Worm (Caenorhabditis elegans) whole organism, L1 larva: ENCODE measurements around the gene unc-86.

Experiments used
- C16A3.4 ChIP-seq: fragments of 150-350 bp; optimal IDR thresholded peaks from 2 replicates; lab custom pipeline; 2014; ENCODE audit warnings: missing biosample characterization, missing genetic modification characterization
- C34B4.2 ChIP-seq: sonication (generic microtip); optimal IDR thresholded peaks from 2 replicates; lab custom pipeline; 2017; ENCODE audit warnings: mild to moderate bottlenecking, missing genetic modification characterization, missing compliant biosample characterization
- F16B12.6 ChIP-seq: fragments of 150-350 bp; optimal IDR thresholded peaks from 2 replicates; lab custom pipeline; 2014; ENCODE audit warnings: missing biosample characterization, missing genetic modification characterization
- aha-1 ChIP-seq: fragments of 150-350 bp; optimal IDR thresholded peaks from 2 replicates; lab custom pipeline; 2014; ENCODE audit warnings: missing biosample characterization, missing genetic modification characterization
- alr-1 ChIP-seq: fragments of 200-800 bp; sonication (Bioruptor generic); optimal IDR thresholded peaks from 2 replicates; lab custom pipeline; 2018; ENCODE audit warnings: borderline replicate concordance, mild to moderate bottlenecking, missing genetic modification characterization, missing compliant biosample characterization
- ama-1 ChIP-seq: fragments of 150-350 bp; optimal IDR thresholded peaks from 2 replicates; lab custom pipeline; 2014
- ceh-63 ChIP-seq: fragments of 200-800 bp; sonication (Bioruptor generic); optimal IDR thresholded peaks from 2 replicates; lab custom pipeline; 2018; ENCODE audit warnings: mild to moderate bottlenecking, missing genetic modification characterization, missing compliant biosample characterization
- ceh-8 ChIP-seq: fragments of 200-800 bp; sonication (Bioruptor generic); optimal IDR thresholded peaks from 2 replicates; lab custom pipeline; 2018; ENCODE audit warnings: mild to moderate bottlenecking, missing genetic modification characterization, moderate library complexity, missing compliant biosample characterization
- ceh-88 ChIP-seq: fragments of 200-800 bp; sonication (Bioruptor generic); IDR thresholded peaks from 2 replicates; pipeline ENCODE4 v1.3.6; 2022; ENCODE audit warnings: missing genetic modification characterization, missing compliant biosample characterization
- dpl-1 ChIP-seq, 3 experiments: fragments of 150-350 bp in 2 of 3; sonication (generic microtip) in 1 of 3; optimal IDR thresholded peaks; 2 replicates each; lab custom pipeline; 2014 to 2017; ENCODE audit warnings: missing biosample characterization in 3 of 3, missing genetic modification characterization in 3 of 3, missing genetic modification reagents in 3 of 3
- dsc-1 ChIP-seq: sonication (generic microtip); optimal IDR thresholded peaks from 2 replicates; lab custom pipeline; 2016; ENCODE audit warnings: mild to moderate bottlenecking, missing genetic modification characterization, missing compliant biosample characterization
- efl-1 ChIP-seq, 4 experiments: fragments of 150-350 bp; optimal IDR thresholded peaks in 3 of 4; peaks in 1 of 4; 1 replicate in 1 of 4; 2 replicates in 3 of 4; lab custom pipeline; 2014; ENCODE audit warnings: missing biosample characterization in 2 of 4, missing genetic modification characterization in 2 of 4, missing genetic modification reagents in 2 of 4
- efl-3 ChIP-seq: fragments of 200-800 bp; sonication (Bioruptor generic); optimal IDR thresholded peaks from 2 replicates; lab custom pipeline; 2018; ENCODE audit warnings: mild to moderate bottlenecking, missing genetic modification characterization, missing compliant biosample characterization
- elt-3 ChIP-seq, 6 experiments: fragments of 150-350 bp in 1 of 6; sonication (generic microtip); optimal IDR thresholded peaks; 2 replicates each; lab custom pipeline; 2017 to 2018; ENCODE audit warnings: missing biosample characterization in 6 of 6, missing genetic modification characterization in 6 of 6, inconsistent platforms in 1 of 6
- ets-5 ChIP-seq: fragments of 200-800 bp; sonication (Bioruptor generic); IDR thresholded peaks from 2 replicates; pipeline ENCODE4 v1.3.6; 2022; ENCODE audit warnings: missing genetic modification characterization, missing compliant biosample characterization
- fkh-10 ChIP-seq: sonication (generic microtip); optimal IDR thresholded peaks from 2 replicates; lab custom pipeline; 2017; ENCODE audit warnings: missing biosample characterization, missing genetic modification reagents, missing genetic modification characterization
- fkh-4 ChIP-seq: sonication (generic microtip); optimal IDR thresholded peaks from 2 replicates; lab custom pipeline; 2016; ENCODE audit warnings: missing compliant biosample characterization, missing genetic modification characterization, borderline replicate concordance
- fkh-8 ChIP-seq: sonication (generic microtip); optimal IDR thresholded peaks from 2 replicates; lab custom pipeline; 2016; ENCODE audit warnings: mild to moderate bottlenecking, missing genetic modification characterization, missing compliant biosample characterization
- hlh-4 ChIP-seq: sonication (generic microtip); optimal IDR thresholded peaks from 2 replicates; lab custom pipeline; 2016; ENCODE audit warnings: mild to moderate bottlenecking, missing genetic modification characterization, missing compliant biosample characterization
- hpl-2 ChIP-seq: fragments of 150-350 bp; optimal IDR thresholded peaks from 2 replicates; lab custom pipeline; 2014; ENCODE audit warnings: missing biosample characterization, missing genetic modification reagents, missing genetic modification characterization
- irx-1 ChIP-seq: sonication (generic microtip); optimal IDR thresholded peaks from 2 replicates; lab custom pipeline; 2016; ENCODE audit warnings: missing genetic modification characterization, missing compliant biosample characterization
- isw-1 ChIP-seq: fragments of 200-800 bp; sonication (Bioruptor generic); IDR thresholded peaks from 2 replicates; pipeline ENCODE4 v1.3.6; 2022; ENCODE audit warnings: missing genetic modification characterization, missing compliant biosample characterization
- lin-14 ChIP-seq: fragments of 200-800 bp; sonication (Bioruptor generic); optimal IDR thresholded peaks from 2 replicates; lab custom pipeline; 2018; ENCODE audit warnings: mild to moderate bottlenecking, missing genetic modification characterization, moderate library complexity, missing compliant biosample characterization
- lin-15B ChIP-seq: fragments of 150-350 bp; sonication (generic microtip); optimal IDR thresholded peaks from 3 replicates; lab custom pipeline; 2014; ENCODE audit warnings: missing biosample characterization, missing genetic modification characterization
- lin-39 ChIP-seq: fragments of 150-350 bp; optimal IDR thresholded peaks from 2 replicates; lab custom pipeline; 2014; ENCODE audit warnings: missing biosample characterization, missing genetic modification reagents, missing genetic modification characterization
- lir-3 ChIP-seq: sonication (generic microtip); optimal IDR thresholded peaks from 2 replicates; lab custom pipeline; 2016; ENCODE audit warnings: mild to moderate bottlenecking, missing genetic modification characterization, moderate library complexity, missing compliant biosample characterization; ENCODE audit not compliant: poor library complexity
- lsy-2 ChIP-seq, 2 experiments: fragments of 150-350 bp; optimal IDR thresholded peaks; 2 replicates each; lab custom pipeline; 2014; ENCODE audit warnings: missing biosample characterization in 2 of 2, missing genetic modification characterization in 2 of 2
- mab-9 ChIP-seq: fragments of 200-800 bp; sonication (Bioruptor generic); IDR thresholded peaks from 2 replicates; pipeline ENCODE4 v1.3.6; 2022; ENCODE audit warnings: missing genetic modification reagents, missing genetic modification characterization, missing compliant biosample characterization
- mdl-1 ChIP-seq, 2 experiments: fragments of 150-350 bp; optimal IDR thresholded peaks; 2 replicates each; lab custom pipeline; 2014 to 2017; ENCODE audit warnings: missing biosample characterization in 2 of 2, missing genetic modification characterization in 2 of 2, inconsistent platforms in 1 of 2
- mep-1 ChIP-seq: fragments of 150-350 bp; optimal IDR thresholded peaks from 2 replicates; lab custom pipeline; 2014; ENCODE audit warnings: missing biosample characterization, missing genetic modification characterization
- nhr-12 ChIP-seq: sonication (generic microtip); optimal IDR thresholded peaks from 2 replicates; lab custom pipeline; 2017; ENCODE audit warnings: missing biosample characterization, missing genetic modification characterization
- nhr-19 ChIP-seq: fragments of 200-800 bp; sonication (Bioruptor generic); conservative IDR thresholded peaks from 2 replicates; pipeline ENCODE4 v1.3.6; 2022; ENCODE audit warnings: missing genetic modification characterization, missing compliant biosample characterization
- nhr-20 ChIP-seq: sonication (generic microtip); optimal IDR thresholded peaks from 2 replicates; lab custom pipeline; 2016; ENCODE audit warnings: mild to moderate bottlenecking, missing genetic modification characterization, missing compliant biosample characterization
- nhr-237 ChIP-seq: fragments of 150-350 bp; optimal IDR thresholded peaks from 2 replicates; lab custom pipeline; 2014; ENCODE audit warnings: missing biosample characterization, missing genetic modification characterization
- nhr-28 ChIP-seq: fragments of 150-350 bp; optimal IDR thresholded peaks from 2 replicates; lab custom pipeline; 2014; ENCODE audit warnings: missing biosample characterization, missing genetic modification characterization
- nhr-71 ChIP-seq: sonication (generic microtip); optimal IDR thresholded peaks from 2 replicates; lab custom pipeline; 2016; ENCODE audit warnings: mild to moderate bottlenecking, missing genetic modification characterization, moderate library complexity, missing compliant biosample characterization
- nhr-77 ChIP-seq: fragments of 150-350 bp; optimal IDR thresholded peaks from 2 replicates; lab custom pipeline; 2014; ENCODE audit warnings: missing biosample characterization, missing genetic modification characterization
- nhr-85 ChIP-seq: sonication (generic microtip); peaks from one replicate; lab custom pipeline; 2016; ENCODE audit warnings: missing genetic modification characterization, inconsistent platforms, missing compliant biosample characterization
- rnt-1 ChIP-seq: sonication (generic microtip); optimal IDR thresholded peaks from 2 replicates; lab custom pipeline; 2016; ENCODE audit warnings: mild to moderate bottlenecking, missing genetic modification characterization, moderate library complexity, missing compliant biosample characterization
- skn-1 ChIP-seq: fragments of 150-350 bp; optimal IDR thresholded peaks from 2 replicates; lab custom pipeline; 2014; ENCODE audit warnings: missing biosample characterization, missing genetic modification characterization
- sox-4 ChIP-seq: sonication (generic microtip); optimal IDR thresholded peaks from 2 replicates; lab custom pipeline; 2016; ENCODE audit warnings: missing genetic modification characterization, missing compliant biosample characterization
- tbx-2 ChIP-seq: sonication (generic microtip); optimal IDR thresholded peaks from 2 replicates; lab custom pipeline; 2016; ENCODE audit warnings: missing genetic modification characterization, missing compliant biosample characterization
- unc-30 ChIP-seq: sonication (generic microtip); optimal IDR thresholded peaks from 2 replicates; lab custom pipeline; 2017; ENCODE audit warnings: missing biosample characterization, missing genetic modification characterization
- unc-86 ChIP-seq: sonication (generic microtip); optimal IDR thresholded peaks from 2 replicates; lab custom pipeline; 2016; ENCODE audit warnings: missing genetic modification characterization, missing compliant biosample characterization
- unc-98 ChIP-seq: fragments of 200-800 bp; sonication (Bioruptor generic); IDR thresholded peaks from 2 replicates; pipeline ENCODE4 v1.3.6; 2022; ENCODE audit warnings: missing genetic modification characterization, missing compliant biosample characterization
- zip-4 ChIP-seq: fragments of 200-800 bp; sonication (Bioruptor generic); optimal IDR thresholded peaks from 2 replicates; lab custom pipeline; 2018; ENCODE audit warnings: mild to moderate bottlenecking, missing genetic modification characterization, moderate library complexity, missing compliant biosample characterization
- ztf-11 ChIP-seq, 2 experiments: sonication (generic microtip); optimal IDR thresholded peaks; 2 replicates each; lab custom pipeline; 2016 to 2017; ENCODE audit warnings: missing genetic modification characterization in 2 of 2, missing biosample characterization in 1 of 2, missing compliant biosample characterization in 1 of 2

The unc-86 gene

ce11 chrIII:8258045-8258444 lies 41.9 kb upstream of the unc-86 start, which contains the start of gene ncr-2:
ncr-2 (plus strand) TSS chrIII:8258345.
- TF ChIP-seq alr-1 (tag; lab: Kevin White, UChicago), result no peak
- TF ChIP-seq ceh-88 (GFP tag; lab: Robert Waterston, UW), result no peak
- no peak for TF ChIP-seq mep-1 (tag; lab: Kevin White, UChicago)
- TF ChIP-seq nhr-19, result no peak

ce11 chrIII:8254938-8255337 lies 38.8 kb upstream of the unc-86 start, which contains the start of gene F09G8.5:
F09G8.5 (plus strand) TSS chrIII:8254975.
- TF ChIP-seq lin-14 (GFP tag; lab: Kevin White, UChicago) (peak; percentile 54), alr-1 (tag; lab: Kevin White, UChicago) (no peak)

ce11 chrIII:8250007-8250683 lies 34.0 kb upstream of the unc-86 start, which contains the start of gene knl-1:
knl-1 (plus strand) TSS chrIII:8250632.
- peak; percentile 36 for TF ChIP-seq lir-3
- no peak for TF ChIP-seq fkh-10 (GFP tag; lab: Kevin White, UChicago)
- no peak for TF ChIP-seq ets-5 (GFP tag; lab: Robert Waterston, UW)
- TF ChIP-seq isw-1, result no peak; the same call in 1 of the 2 replicates
- TF ChIP-seq lsy-2 (tag; optimal IDR thresholded peaks at IDR 0.05; lab: Kevin White, UChicago), result peak; percentile 28 to 82
- TF ChIP-seq unc-30 (tag; lab: Kevin White, UChicago), result no peak
- TF ChIP-seq mdl-1 (tag; optimal IDR thresholded peaks at IDR 0.05; lab: Kevin White, UChicago), result no peak
- TF ChIP-seq nhr-20 (tag; lab: Kevin White, UChicago), result peak; percentile 27
- TF ChIP-seq irx-1, result no peak
- no peak for TF ChIP-seq lin-39
- no peak for TF ChIP-seq hpl-2 (GFP tag; lab: Kevin White, UChicago)
- TF ChIP-seq rnt-1 (tag; lab: Kevin White, UChicago), result peak; percentile 65
- peak; percentile 62 for TF ChIP-seq nhr-85 (tag; lab: Kevin White, UChicago)
- no peak for TF ChIP-seq tbx-2
- TF ChIP-seq skn-1, result peak; percentile 36
- no peak for TF ChIP-seq sox-4 (tag; lab: Kevin White, UChicago)
- no peak for TF ChIP-seq ceh-63
- TF ChIP-seq zip-4 (GFP tag; lab: Kevin White, UChicago), result no peak
- TF ChIP-seq lin-15B (tag; lab: Kevin White, UChicago), result peak; percentile 74
- TF ChIP-seq nhr-77 (tag; lab: Kevin White, UChicago), result peak; percentile 28
- TF ChIP-seq fkh-8 (tag; lab: Kevin White, UChicago), result peak; percentile 19
- peak in 1 of 6 experiments; percentile 22 for TF ChIP-seq elt-3 (tag; optimal IDR thresholded peaks at IDR 0.05; lab: Kevin White, UChicago)
- TF ChIP-seq efl-3 (GFP tag; lab: Kevin White, UChicago), result no peak
- TF ChIP-seq nhr-12 (tag; lab: Kevin White, UChicago), result no peak
- no peak for TF ChIP-seq aha-1 (tag; lab: Kevin White, UChicago)
- peak; percentile 46 for TF ChIP-seq lin-14 (GFP tag; lab: Kevin White, UChicago)
- TF ChIP-seq nhr-71, result no peak
- no peak for TF ChIP-seq nhr-28 (tag; lab: Kevin White, UChicago)
- peak; percentile 82 for TF ChIP-seq C16A3.4 (tag; lab: Kevin White, UChicago)
- TF ChIP-seq fkh-4 (tag; lab: Kevin White, UChicago), result peak; percentile 5
- no peak for TF ChIP-seq hlh-4 (tag; lab: Kevin White, UChicago)
- no peak for TF ChIP-seq ztf-11 (tag; optimal IDR thresholded peaks at IDR 0.05; lab: Kevin White, UChicago)
- peak; percentile 84 to 91 for TF ChIP-seq efl-1 (optimal IDR thresholded peaks at IDR 0.05; lab: Kevin White, UChicago)
- peak; percentile 83 to 97 for TF ChIP-seq efl-1 (GFP tag; optimal IDR thresholded peaks at IDR 0.05 in 1 of 2; lab: Kevin White, UChicago)
- no peak for TF ChIP-seq C34B4.2 (tag; lab: Kevin White, UChicago)
- no peak for TF ChIP-seq mab-9
- TF ChIP-seq unc-86 (tag; lab: Kevin White, UChicago), result no peak
- no peak for TF ChIP-seq dsc-1
- TF ChIP-seq nhr-237 (tag; lab: Kevin White, UChicago), result peak; percentile 2
- TF ChIP-seq ama-1 (lab: Kevin White, UChicago), result no peak
- peak; percentile 80 to 89 (median 81) for TF ChIP-seq dpl-1 (GFP tag; optimal IDR thresholded peaks at IDR 0.05; lab: Kevin White, UChicago)
- TF ChIP-seq nhr-19, result no peak
- TF ChIP-seq unc-98, result no peak
- peak; percentile 42 for TF ChIP-seq F16B12.6
- no peak for TF ChIP-seq ceh-8
